Worm (Caenorhabditis elegans) whole organism, L1 larva: ENCODE measurements around the gene wht-3.

Source experiments
- aha-1 ChIP-seq: fragments of 150-350 bp; optimal IDR thresholded peaks from 2 replicates; lab custom pipeline; 2014; ENCODE audit warnings: missing biosample characterization, missing genetic modification characterization
- alr-1 ChIP-seq: fragments of 200-800 bp; sonication (Bioruptor generic); optimal IDR thresholded peaks from 2 replicates; lab custom pipeline; 2018; ENCODE audit warnings: borderline replicate concordance, mild to moderate bottlenecking, missing genetic modification characterization, missing compliant biosample characterization
- lin-39 ChIP-seq: fragments of 150-350 bp; optimal IDR thresholded peaks from 2 replicates; lab custom pipeline; 2014; ENCODE audit warnings: missing biosample characterization, missing genetic modification reagents, missing genetic modification characterization
- nhr-237 ChIP-seq: fragments of 150-350 bp; optimal IDR thresholded peaks from 2 replicates; lab custom pipeline; 2014; ENCODE audit warnings: missing biosample characterization, missing genetic modification characterization
- nhr-84 ChIP-seq: sonication (generic microtip); optimal IDR thresholded peaks from 2 replicates; lab custom pipeline; 2017; ENCODE audit warnings: missing biosample characterization, missing genetic modification characterization
- nhr-90 ChIP-seq: sonication (generic microtip); optimal IDR thresholded peaks from 2 replicates; lab custom pipeline; 2016; ENCODE audit warnings: mild to moderate bottlenecking, missing genetic modification characterization, missing compliant biosample characterization; ENCODE audit not compliant: poor library complexity
- pqm-1 ChIP-seq: sonication (generic microtip); optimal IDR thresholded peaks from 3 replicates; lab custom pipeline; 2017; ENCODE audit warnings: missing biosample characterization, missing genetic modification characterization
- tbx-2 ChIP-seq: sonication (generic microtip); optimal IDR thresholded peaks from 2 replicates; lab custom pipeline; 2016; ENCODE audit warnings: missing genetic modification characterization, missing compliant biosample characterization
- tlp-1 ChIP-seq: fragments of 150-350 bp; optimal IDR thresholded peaks from 2 replicates; lab custom pipeline; 2014; ENCODE audit warnings: missing biosample characterization, missing genetic modification characterization
- unc-130 ChIP-seq: fragments of 150-350 bp; optimal IDR thresholded peaks from 2 replicates; lab custom pipeline; 2017; ENCODE audit warnings: missing biosample characterization, missing genetic modification characterization, inconsistent platforms
- unc-86 ChIP-seq: sonication (generic microtip); optimal IDR thresholded peaks from 2 replicates; lab custom pipeline; 2016; ENCODE audit warnings: missing genetic modification characterization, missing compliant biosample characterization

- TF ChIP-seq alr-1 (tag; lab: Kevin White, UChicago), result no peak
- TF ChIP-seq nhr-237 (tag; lab: Kevin White, UChicago), result no peak
- no peak for TF ChIP-seq tlp-1 (tag; lab: Kevin White, UChicago)
- no peak for TF ChIP-seq pqm-1 (tag; lab: Kevin White, UChicago)
- TF ChIP-seq unc-86 (tag; lab: Kevin White, UChicago), result no peak
- no peak for TF ChIP-seq nhr-84 (tag; lab: Kevin White, UChicago)
- no peak for TF ChIP-seq tbx-2 (tag; lab: Kevin White, UChicago)
- no peak for TF ChIP-seq unc-130
- no peak for TF ChIP-seq nhr-90 (tag; lab: Kevin White, UChicago)
- TF ChIP-seq aha-1, result no peak
- no peak for TF ChIP-seq lin-39 (tag; lab: Kevin White, UChicago)
Measured at ce11 chrIII:4160937-4161336, 9.5 kb upstream of the wht-3 start, which contains the start of gene C01G12.16.
